Worm (Caenorhabditis elegans): ENCODE data around the gene F38A5.8.

Gene F38A5.8

ce11 chrIV:6622142-6622541, 22.6 kb downstream of the F38A5.8 start:
- TF ChIP-seq sma-3 (GFP tag; optimal IDR thresholded peaks at IDR 0.05) (peak; percentile 52), blmp-1 (tag; optimal IDR thresholded peaks at IDR 0.05; ENCODE audit: insufficient read depth) (peak; percentile 11), nhr-77 (tag; optimal IDR thresholded peaks at IDR 0.05) (no peak), aly-2 (tag; optimal IDR thresholded peaks at IDR 0.05) (no peak), nhr-21 (tag; optimal IDR thresholded peaks at IDR 0.05) (peak; percentile 22), lsy-2 (tag; optimal IDR thresholded peaks at IDR 0.05) (no peak), nhr-25 (tag; optimal IDR thresholded peaks at IDR 0.05) (peak; percentile 35), fos-1 (tag; optimal IDR thresholded peaks at IDR 0.05) (peak; percentile 66), gmeb-1 (tag; optimal IDR thresholded peaks at IDR 0.05) (peak; percentile 41)

ce11 chrIV:6623390-6623789, 23.8 kb downstream of the F38A5.8 start, which contains the start of gene C01B10.44:
C01B10.44 (plus strand) TSS chrIV:6623690.
- TF ChIP-seq nhr-12 (tag; optimal IDR thresholded peaks at IDR 0.05) (no peak), mbf-1 (tag; optimal IDR thresholded peaks at IDR 0.05) (no peak), nhr-10 (tag; optimal IDR thresholded peaks at IDR 0.05) (no peak), zag-1 (tag; optimal IDR thresholded peaks at IDR 0.05) (no peak), ztf-1 (GFP tag; conservative IDR thresholded peaks at IDR 0.05) (no peak), alr-1 (tag; optimal IDR thresholded peaks at IDR 0.05) (no peak), sma-3 (GFP tag; optimal IDR thresholded peaks at IDR 0.05) (no peak), aly-2 (tag; optimal IDR thresholded peaks at IDR 0.05) (no peak), nhr-21 (tag; optimal IDR thresholded peaks at IDR 0.05) (no peak), sma-9 (GFP tag; optimal IDR thresholded peaks at IDR 0.05) (no peak), sma-9 (tag; optimal IDR thresholded peaks at IDR 0.05) (no peak)

- TF ChIP-seq fos-1 (tag; optimal IDR thresholded peaks at IDR 0.05) (peak; percentile 25), ztf-1 (GFP tag; conservative IDR thresholded peaks at IDR 0.05) (no peak), mbf-1 (tag; optimal IDR thresholded peaks at IDR 0.05) (no peak), unc-55 (GFP tag; optimal IDR thresholded peaks at IDR 0.05) (no peak)
These were observed 28.3 kb downstream of the F38A5.8 start, which contains the start of gene cest-5.2 for ce11 chrIV:6627798-6628197. cest-5.2 (minus strand) TSS chrIV:6627925.

ce11 chrIV:6631704-6632272, 32.2 kb downstream of the F38A5.8 start, which contains the start of the genes cest-5.1 and C01B10.9:
cest-5.1 (minus strand) TSS chrIV:6631754.
C01B10.9 (plus strand) TSS chrIV:6632222.
- TF ChIP-seq C34F6.9 (tag; optimal IDR thresholded peaks at IDR 0.05) (peak; percentile 63), elt-3 (tag; optimal IDR thresholded peaks at IDR 0.05) (no peak), sma-3 (GFP tag; optimal IDR thresholded peaks at IDR 0.05) (peak; percentile 80), lsy-2 (tag; optimal IDR thresholded peaks at IDR 0.05) (peak; percentile 59 to 81), ztf-4 (tag; optimal IDR thresholded peaks at IDR 0.05) (no peak), mbf-1 (tag; optimal IDR thresholded peaks at IDR 0.05) (no peak), unc-39 (tag; optimal IDR thresholded peaks at IDR 0.05) (no peak), snpc-4 (tag; optimal IDR thresholded peaks at IDR 0.05) (no peak), nhr-6 (tag; optimal IDR thresholded peaks at IDR 0.05) (no peak), unc-55 (GFP tag; optimal IDR thresholded peaks at IDR 0.05) (peak; percentile 85), F13H6.1 (tag; optimal IDR thresholded peaks at IDR 0.05) (peak; percentile 74), Y55F3AM.14 (GFP tag; optimal IDR thresholded peaks at IDR 0.05) (no peak), alr-1 (tag; optimal IDR thresholded peaks at IDR 0.05) (no peak), nhr-12 (tag; optimal IDR thresholded peaks at IDR 0.05) (no peak), R02D3.7 (tag; optimal IDR thresholded peaks at IDR 0.05) (peak; percentile 11), nhr-21 (tag; optimal IDR thresholded peaks at IDR 0.05) (peak; percentile 32), sma-9 (GFP tag; optimal IDR thresholded peaks at IDR 0.05) (peak; percentile 82), sma-9 (tag; optimal IDR thresholded peaks at IDR 0.05) (no peak), mab-5 (tag; optimal IDR thresholded peaks at IDR 0.05) (peak; percentile 27), lin-11 (tag; optimal IDR thresholded peaks at IDR 0.05) (peak; percentile 33), crh-2 (tag; optimal IDR thresholded peaks at IDR 0.05) (peak; percentile 61), fos-1 (tag; optimal IDR thresholded peaks at IDR 0.05) (peak; percentile 6), gmeb-1 (tag; optimal IDR thresholded peaks at IDR 0.05) (peak; percentile 94), lin-13 (GFP tag; optimal IDR thresholded peaks at IDR 0.05) (peak; percentile 69)

ce11 chrIV:6634789-6635188, 35.2 kb downstream of the F38A5.8 start, which contains the start of gene metl-13:
metl-13 (plus strand) TSS chrIV:6635089.
- TF ChIP-seq zag-1 (tag; optimal IDR thresholded peaks at IDR 0.05) (no peak), ZK546.5 (tag; optimal IDR thresholded peaks at IDR 0.05) (no peak), ztf-4 (tag; optimal IDR thresholded peaks at IDR 0.05) (no peak), crh-2 (tag; optimal IDR thresholded peaks at IDR 0.05) (no peak), nhr-237 (tag; optimal IDR thresholded peaks at IDR 0.05) (no peak), nhr-6 (tag; optimal IDR thresholded peaks at IDR 0.05) (no peak), ztf-1 (GFP tag; conservative IDR thresholded peaks at IDR 0.05) (no peak), nhr-10 (tag; optimal IDR thresholded peaks at IDR 0.05) (no peak), sma-9 (GFP tag; optimal IDR thresholded peaks at IDR 0.05) (no peak), sma-9 (tag; optimal IDR thresholded peaks at IDR 0.05) (no peak), nhr-129 (tag; optimal IDR thresholded peaks at IDR 0.05) (no peak), elt-3 (tag; optimal IDR thresholded peaks at IDR 0.05) (no peak), unc-39 (tag; optimal IDR thresholded peaks at IDR 0.05) (no peak), lin-39 (tag; optimal IDR thresholded peaks at IDR 0.05) (no peak)
